Worm (Caenorhabditis elegans) whole organism, L1 larva: ENCODE data around the gene srbc-26.

ENCODE experiments used
- ama-1 ChIP-seq: fragments of 150-350 bp; optimal IDR thresholded peaks from 2 replicates; lab custom pipeline; 2014
- fos-1 ChIP-seq: fragments of 150-350 bp; optimal IDR thresholded peaks from 2 replicates; lab custom pipeline; 2014; ENCODE audit warnings: missing biosample characterization, missing genetic modification characterization
- jun-1 ChIP-seq: fragments of 150-350 bp; optimal IDR thresholded peaks from 2 replicates; lab custom pipeline; 2014; ENCODE audit warnings: missing biosample characterization, missing genetic modification reagents, missing genetic modification characterization
- lin-39 ChIP-seq: fragments of 150-350 bp; optimal IDR thresholded peaks from 2 replicates; lab custom pipeline; 2014; ENCODE audit warnings: missing biosample characterization, missing genetic modification reagents, missing genetic modification characterization
- mdl-1 ChIP-seq, 2 experiments: fragments of 150-350 bp; optimal IDR thresholded peaks; 2 replicates each; lab custom pipeline; 2014 to 2017; ENCODE audit warnings: missing biosample characterization in 2 of 2, missing genetic modification characterization in 2 of 2, inconsistent platforms in 1 of 2
- rnt-1 ChIP-seq: sonication (generic microtip); optimal IDR thresholded peaks from 2 replicates; lab custom pipeline; 2016; ENCODE audit warnings: mild to moderate bottlenecking, missing genetic modification characterization, moderate library complexity, missing compliant biosample characterization
- skn-1 ChIP-seq: fragments of 150-350 bp; optimal IDR thresholded peaks from 2 replicates; lab custom pipeline; 2014; ENCODE audit warnings: missing biosample characterization, missing genetic modification characterization
- zip-4 ChIP-seq: fragments of 200-800 bp; sonication (Bioruptor generic); optimal IDR thresholded peaks from 2 replicates; lab custom pipeline; 2018; ENCODE audit warnings: mild to moderate bottlenecking, missing genetic modification characterization, moderate library complexity, missing compliant biosample characterization

DNA sequence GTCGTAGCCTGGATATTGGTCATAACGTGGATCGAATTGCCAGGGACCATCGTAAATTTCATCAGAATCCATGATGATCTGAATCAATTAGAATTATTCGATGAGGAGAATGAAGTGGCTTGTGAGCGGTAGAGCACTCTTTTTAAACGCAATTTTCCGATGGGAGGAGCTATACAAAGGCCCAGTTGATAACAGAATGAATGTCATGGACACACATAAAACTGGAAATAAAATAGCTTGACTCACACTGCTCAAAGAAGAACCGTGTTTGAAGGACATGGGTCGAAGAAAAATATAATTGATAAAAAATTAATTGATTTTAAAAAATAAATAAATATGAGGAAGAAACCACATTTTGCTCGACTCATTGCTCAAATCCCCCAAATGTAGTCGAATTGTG lies 36.4 kb downstream of the srbc-26 start, which contains the start of gene Y68A4A.13:
- TF ChIP-seq jun-1 (tag; lab: Kevin White, UChicago) (no peak), rnt-1 (tag; lab: Kevin White, UChicago) (no peak), fos-1 (no peak), zip-4 (GFP tag; lab: Kevin White, UChicago) (no peak), mdl-1 (tag; optimal IDR thresholded peaks at IDR 0.05; lab: Kevin White, UChicago) (no peak), ama-1 (lab: Kevin White, UChicago) (no peak), skn-1 (tag; lab: Kevin White, UChicago) (no peak), lin-39 (no peak)
